Fruit fly (Drosophila melanogaster): ENCODE measurements around the gene CG14298.
A peak's percentile ranks its signal among the peaks of the same experiment; 100 is the strongest.

Gene CG14298

DNA sequence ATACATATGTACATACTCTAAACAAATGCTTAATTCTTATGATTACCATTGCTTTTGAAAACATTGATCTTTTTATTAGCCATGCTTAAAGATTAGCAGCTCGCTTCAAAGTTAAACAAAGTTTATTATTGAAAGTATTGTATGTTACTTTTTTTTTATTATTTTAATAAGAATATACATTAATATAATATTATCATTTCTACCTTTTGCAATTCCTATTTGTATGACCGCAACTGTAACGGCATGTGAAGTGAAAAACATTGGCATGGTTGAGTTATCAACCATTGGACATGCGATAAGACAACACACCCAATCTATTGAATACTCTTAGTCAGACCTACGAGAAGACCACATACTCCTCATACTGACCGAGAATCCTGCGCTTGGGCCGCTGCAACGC is 35.6 kb downstream of the CG14298 start (continued):
- TF ChIP-seq CG2875 (GFP tag; optimal IDR thresholded peaks at IDR 0.05): no peak
- no peak for TF ChIP-seq CG1832 (GFP tag; optimal IDR thresholded peaks at IDR 0.05)
- TF ChIP-seq D19A (tag; optimal IDR thresholded peaks at IDR 0.05): peak; percentile 41
- TF ChIP-seq trem (tag; optimal IDR thresholded peaks at IDR 0.05): no peak
- TF ChIP-seq CG5245 (GFP tag; optimal IDR thresholded peaks at IDR 0.05): no peak
- TF ChIP-seq CG33213 (GFP tag; optimal IDR thresholded peaks at IDR 0.05): no peak
- no peak for TF ChIP-seq emc (GFP tag; optimal IDR thresholded peaks at IDR 0.05)
- no peak for TF ChIP-seq CG12942 (GFP tag; optimal IDR thresholded peaks at IDR 0.05)
- TF ChIP-seq CG7839 (tag; optimal IDR thresholded peaks at IDR 0.05): peak; percentile 28
- TF ChIP-seq CG11093 (GFP tag; IDR thresholded peaks at IDR 0.05): no peak
- peak; percentile 16 for TF ChIP-seq Oli (tag; optimal IDR thresholded peaks at IDR 0.05)
- 0 out of 3 replicates have a peak, but pooled peaks have one; percentile 33 for TF ChIP-seq CG11695 (GFP tag; IDR thresholded peaks at IDR 0.05)
- peak; percentile 55 for TF ChIP-seq CG15269 (tag; optimal IDR thresholded peaks at IDR 0.05)
- peak; percentile 7 for TF ChIP-seq Vsx1 (GFP tag; optimal IDR thresholded peaks at IDR 0.05)

DNA sequence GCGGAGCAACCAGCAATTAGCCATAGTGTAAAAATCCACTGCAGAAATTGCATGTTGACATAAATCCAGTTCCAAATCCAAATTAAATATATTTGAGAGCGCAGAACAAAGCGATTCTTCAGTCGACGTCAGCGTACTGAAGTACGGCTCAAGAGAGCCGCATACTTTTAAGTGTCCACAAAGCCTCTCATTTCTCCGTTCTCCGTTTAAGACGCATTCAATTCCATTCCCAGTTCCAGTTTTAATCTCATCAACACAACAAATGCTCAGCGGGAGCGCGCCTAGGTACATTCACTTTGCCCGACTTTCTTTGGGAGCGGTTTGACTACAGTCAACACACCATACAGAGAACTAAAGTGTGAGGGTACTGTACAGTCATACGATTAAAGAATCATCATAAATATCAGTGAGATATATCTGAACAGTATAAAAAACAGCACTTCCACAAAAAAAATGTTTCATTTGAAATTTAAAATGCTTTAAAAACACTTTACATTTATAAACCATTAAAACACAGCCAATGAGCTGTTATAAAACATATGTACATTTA is 37.5 kb downstream of the CG14298 start, which contains the start of gene Sgsh:
TSS of gene Sgsh (minus strand) at position 141 of the 550 bp plus-strand sequence.
- TF ChIP-seq schlank (tag; optimal IDR thresholded peaks at IDR 0.05) (no peak), kni (GFP tag; optimal IDR thresholded peaks at IDR 0.05) (peak; percentile 82), oc (tag; optimal IDR thresholded peaks at IDR 0.05) (peak; percentile 54), grau (tag; optimal IDR thresholded peaks at IDR 0.05) (peak; percentile 87), sima (GFP tag; optimal IDR thresholded peaks at IDR 0.05) (no peak), Hand (GFP tag; optimal IDR thresholded peaks at IDR 0.05) (no peak), ewg (GFP tag; optimal IDR thresholded peaks at IDR 0.05) (no peak), Max (GFP tag; optimal IDR thresholded peaks at IDR 0.05) (no peak), CG17186 (GFP tag; optimal IDR thresholded peaks at IDR 0.05) (no peak), prd (optimal IDR thresholded peaks at IDR 0.05) (no peak), prd (GFP tag; IDR thresholded peaks at IDR 0.05) (0 out of 3 replicates have a peak, but pooled peaks have one; percentile 5), onecut (GFP tag; IDR thresholded peaks at IDR 0.05) (no peak), row (GFP tag; IDR thresholded peaks at IDR 0.05) (peak; percentile 30; the same call in 2 of the 3 replicates), Gug (GFP tag; IDR thresholded peaks at IDR 0.05) (no peak), CG16813 (GFP tag; IDR thresholded peaks at IDR 0.05; ENCODE audit: partially characterized antibody) (no peak), CG17802 (tag; optimal IDR thresholded peaks at IDR 0.05) (no peak), fd96Cb (tag; optimal IDR thresholded peaks at IDR 0.05) (no peak), CG11093 (GFP tag; IDR thresholded peaks at IDR 0.05) (no peak), gem (tag; optimal IDR thresholded peaks at IDR 0.05) (peak; percentile 1), crol (GFP tag; IDR thresholded peaks at IDR 0.05) (no peak), CG3065 (GFP tag; optimal IDR thresholded peaks at IDR 0.05) (no peak), CG2875 (GFP tag; optimal IDR thresholded peaks at IDR 0.05) (no peak), Usf (GFP tag; optimal IDR thresholded peaks at IDR 0.05) (no peak), sens (GFP tag) (peak; percentile 54), Bteb2 (GFP tag; optimal IDR thresholded peaks at IDR 0.05) (no peak), bigmax (GFP tag; optimal IDR thresholded peaks at IDR 0.05) (no peak), Xrp1 (GFP tag; IDR thresholded peaks at IDR 0.05) (peak; percentile 49; the same call in 1 of the 2 replicates), NK7.1 (GFP tag; optimal IDR thresholded peaks at IDR 0.05) (no peak), ken (GFP tag; IDR thresholded peaks at IDR 0.05) (no peak), ara (GFP tag; IDR thresholded peaks at IDR 0.05) (0 out of 2 replicates have a peak, but pooled peaks have one; percentile 19), Kr (GFP tag; optimal IDR thresholded peaks at IDR 0.05) (no peak), CG3847 (GFP tag; IDR thresholded peaks at IDR 0.05) (no peak), fru (optimal IDR thresholded peaks at IDR 0.05) (no peak), CG10147 (GFP tag; optimal IDR thresholded peaks at IDR 0.05) (no peak), caup (GFP tag; optimal IDR thresholded peaks at IDR 0.05; ENCODE audit: severe bottlenecking) (no peak), CG42726 (GFP tag; IDR thresholded peaks at IDR 0.05; ENCODE audit: partially characterized antibody) (no peak), Dref (GFP tag; IDR thresholded peaks at IDR 0.05) (no peak)
